Fruit fly (Drosophila melanogaster) whole organism: ENCODE results near the gene CG9926.

Source experiments
- CG8478 ChIP-seq: fragments of >200 bp; optimal IDR thresholded peaks from 2 replicates; lab custom pipeline; 2018; ENCODE audit warnings: inconsistent platforms
- Dll ChIP-seq: fragments of >200 bp; optimal IDR thresholded peaks from 2 replicates; lab custom pipeline; 2017
- pan ChIP-seq: fragments of >200 bp; optimal IDR thresholded peaks from 2 replicates; lab custom pipeline; 2017
- psq ChIP-seq: fragments of >200 bp; optimal IDR thresholded peaks from 2 replicates; lab custom pipeline; 2017

- TF ChIP-seq pan (lab: Kevin White, UChicago) (no peak), psq (lab: Kevin White, UChicago) (no peak), CG8478 (no peak), Dll (lab: Kevin White, UChicago) (no peak)
Observed at dm6 chr3R:13918045-13918444, 32.9 kb downstream of the CG9926 start.
